Worm (Caenorhabditis elegans): Measurements from ENCODE around the gene T22D1.17.

T22D1.17 gene

ce11 chrIV:6919318-6919717, 13.5 kb downstream of the T22D1.17 start, which contains the start of gene ruvb-2:
ruvb-2 (minus strand) TSS chrIV:6919406.
- TF ChIP-seq egl-5 (tag; optimal IDR thresholded peaks at IDR 0.05) (peak; percentile 38), pha-4 (tag; optimal IDR thresholded peaks at IDR 0.05) (peak; percentile 93), eor-1 (tag; optimal IDR thresholded peaks at IDR 0.05) (no peak), ama-1 (optimal IDR thresholded peaks at IDR 0.05) (peak; percentile 32), zag-1 (tag; optimal IDR thresholded peaks at IDR 0.05) (no peak), ceh-82 (tag; optimal IDR thresholded peaks at IDR 0.05) (peak; percentile 26), pqm-1 (tag; optimal IDR thresholded peaks at IDR 0.05) (peak; percentile 21), fkh-2 (tag; optimal IDR thresholded peaks at IDR 0.05) (no peak), ZK546.5 (tag; optimal IDR thresholded peaks at IDR 0.05) (no peak), unc-62 (GFP tag; optimal IDR thresholded peaks at IDR 0.05) (no peak), nhr-11 (tag; optimal IDR thresholded peaks at IDR 0.05) (no peak), nhr-25 (tag; optimal IDR thresholded peaks at IDR 0.05) (peak; percentile 80), fos-1 (tag; optimal IDR thresholded peaks at IDR 0.05) (no peak), lin-39 (tag; optimal IDR thresholded peaks at IDR 0.05) (peak; percentile 60), nhr-43 (tag; optimal IDR thresholded peaks at IDR 0.05; ENCODE audit: poor library complexity, severe bottlenecking) (peak; percentile 86), jun-1 (tag; optimal IDR thresholded peaks at IDR 0.05) (peak; percentile 61), elt-1 (tag; optimal IDR thresholded peaks at IDR 0.05) (no peak), mdl-1 (tag; optimal IDR thresholded peaks at IDR 0.05) (peak; percentile 52), nhr-28 (tag; optimal IDR thresholded peaks at IDR 0.05) (no peak), sea-2 (GFP tag; optimal IDR thresholded peaks at IDR 0.05) (no peak), lsy-12 (tag; optimal IDR thresholded peaks at IDR 0.05) (peak; percentile 78), unc-39 (tag; optimal IDR thresholded peaks at IDR 0.05) (no peak), fkh-10 (GFP tag; optimal IDR thresholded peaks at IDR 0.05) (peak; percentile 70), nhr-76 (tag; optimal IDR thresholded peaks at IDR 0.05) (no peak), ztf-4 (tag; optimal IDR thresholded peaks at IDR 0.05) (no peak), nfya-1 (tag; optimal IDR thresholded peaks at IDR 0.05; ENCODE audit: insufficient read depth) (peak; percentile 91), nhr-237 (tag; optimal IDR thresholded peaks at IDR 0.05) (no peak), ceh-16 (tag; optimal IDR thresholded peaks at IDR 0.05) (no peak), daf-12 (tag; optimal IDR thresholded peaks at IDR 0.05) (no peak), lin-15B (tag; optimal IDR thresholded peaks at IDR 0.05) (peak; percentile 95), tbx-2 (tag; optimal IDR thresholded peaks at IDR 0.05) (peak; percentile 68), nhr-23 (tag; optimal IDR thresholded peaks at IDR 0.05) (peak; percentile 94), ceh-9 (tag; optimal IDR thresholded peaks at IDR 0.05) (no peak), nhr-77 (tag; optimal IDR thresholded peaks at IDR 0.05) (no peak), aly-2 (tag; optimal IDR thresholded peaks at IDR 0.05) (no peak), ztf-11 (tag; optimal IDR thresholded peaks at IDR 0.05) (no peak), ceh-28 (tag; optimal IDR thresholded peaks at IDR 0.05) (peak; percentile 27), egl-27 (tag; optimal IDR thresholded peaks at IDR 0.05) (no peak), snpc-4 (tag; optimal IDR thresholded peaks at IDR 0.05) (peak; percentile 92), skn-1 (tag; optimal IDR thresholded peaks at IDR 0.05) (no peak), mml-1 (tag; optimal IDR thresholded peaks at IDR 0.05) (no peak), elt-2 (tag; optimal IDR thresholded peaks at IDR 0.05) (peak; percentile 62), nhr-12 (tag; optimal IDR thresholded peaks at IDR 0.05) (no peak), nhr-67 (tag; optimal IDR thresholded peaks at IDR 0.05) (no peak), elt-3 (tag; optimal IDR thresholded peaks at IDR 0.05) (no peak), R02D3.7 (tag; optimal IDR thresholded peaks at IDR 0.05) (peak; percentile 76), hmg-11 (tag; optimal IDR thresholded peaks at IDR 0.05) (peak; percentile 73)

ce11 chrIV:6920063-6920462, 14.3 kb downstream of the T22D1.17 start, which contains the start of gene T22D1.18:
T22D1.18 (minus strand) TSS chrIV:6920163.
- no peak for TF ChIP-seq ztf-11 (tag; optimal IDR thresholded peaks at IDR 0.05)
- TF ChIP-seq nhr-67 (tag; optimal IDR thresholded peaks at IDR 0.05) = no peak
- no peak for TF ChIP-seq nhr-28 (tag; optimal IDR thresholded peaks at IDR 0.05)
- no peak for TF ChIP-seq nhr-11 (tag; optimal IDR thresholded peaks at IDR 0.05)
- no peak for TF ChIP-seq pha-4 (tag; optimal IDR thresholded peaks at IDR 0.05)
- TF ChIP-seq ceh-9 (tag; optimal IDR thresholded peaks at IDR 0.05) = no peak
- no peak for TF ChIP-seq ama-1 (optimal IDR thresholded peaks at IDR 0.05)
- no peak for TF ChIP-seq ztf-4 (tag; optimal IDR thresholded peaks at IDR 0.05)

All from whole organism, L3 larva.